Fruit fly (Drosophila melanogaster) whole organism, embryonic: ENCODE measurements around the gene Pxd.

Source experiments
- Antp ChIP-seq: fragments of 200-800 bp; sonication (Bioruptor generic); optimal IDR thresholded peaks from 3 replicates; lab custom pipeline; 2016; ENCODE audit warnings: missing biosample characterization, missing genetic modification characterization
- CG10147 ChIP-seq: fragments of 200-800 bp; sonication (Bioruptor generic); optimal IDR thresholded peaks from 2 replicates; lab custom pipeline; 2019; ENCODE audit warnings: missing biosample characterization, mild to moderate bottlenecking, missing genetic modification characterization, moderate library complexity
- CG11456 ChIP-seq: fragments of 200-800 bp; sonication (Bioruptor generic); IDR thresholded peaks from 3 replicates; pipeline ENCODE4 v1.3.6; 2022; ENCODE audit warnings: missing biosample characterization, missing genetic modification characterization
- CG11695 ChIP-seq: fragments of 200-800 bp; sonication (Bioruptor generic); IDR thresholded peaks from 3 replicates; pipeline ENCODE4 v1.3.6; 2022; ENCODE audit warnings: missing biosample characterization, missing genetic modification characterization
- CG12769 ChIP-seq: fragments of 200-800 bp; sonication (Bioruptor generic); optimal IDR thresholded peaks from 2 replicates; lab custom pipeline; 2019; ENCODE audit warnings: missing biosample characterization, mild to moderate bottlenecking, missing genetic modification characterization, moderate library complexity
- CG13296 ChIP-seq: fragments of 200-800 bp; sonication (Bioruptor generic); optimal IDR thresholded peaks from 3 replicates; lab custom pipeline; 2018; ENCODE audit warnings: missing biosample characterization, mild to moderate bottlenecking, missing genetic modification characterization
- CG15073 ChIP-seq: fragments of 200-800 bp; sonication (Bioruptor generic); optimal IDR thresholded peaks from 2 replicates; lab custom pipeline; 2016; ENCODE audit warnings: missing biosample characterization, missing genetic modification characterization
- CG16813 ChIP-seq: fragments of 200-800 bp; sonication (Bioruptor generic); IDR thresholded peaks from 3 replicates; pipeline ENCODE4 v1.3.6; 2022; ENCODE audit warnings: missing biosample characterization, missing genetic modification characterization; ENCODE audit not compliant: partially characterized antibody
- CG17186 ChIP-seq: fragments of 200-800 bp; sonication (Bioruptor generic); optimal IDR thresholded peaks from 3 replicates; lab custom pipeline; 2017; ENCODE audit warnings: missing biosample characterization, missing genetic modification reagents, missing genetic modification characterization
- CG1792 ChIP-seq: fragments of 200-800 bp; sonication (Bioruptor generic); optimal IDR thresholded peaks from 2 replicates; lab custom pipeline; 2016; ENCODE audit warnings: missing biosample characterization, missing genetic modification characterization
- CG2889 ChIP-seq: fragments of 200-800 bp; sonication (Bioruptor generic); IDR thresholded peaks from 3 replicates; pipeline ENCODE4 v1.3.6; 2022; ENCODE audit warnings: missing biosample characterization, missing genetic modification characterization
- CG3281 ChIP-seq: fragments of 200-800 bp; sonication (Bioruptor generic); optimal IDR thresholded peaks from 3 replicates; lab custom pipeline; 2017; ENCODE audit warnings: missing biosample characterization, mild to moderate bottlenecking, missing genetic modification characterization
- CG34224 ChIP-seq: fragments of 200-800 bp; sonication (Bioruptor generic); IDR thresholded peaks from 3 replicates; pipeline ENCODE4 v1.3.6; 2022; ENCODE audit warnings: missing biosample characterization, missing genetic modification characterization; ENCODE audit not compliant: partially characterized antibody
- CG34376 ChIP-seq: fragments of 200-800 bp; sonication (Bioruptor generic); optimal IDR thresholded peaks from 2 replicates; lab custom pipeline; 2018; ENCODE audit warnings: missing biosample characterization, mild to moderate bottlenecking, missing genetic modification characterization
- CG3847 ChIP-seq: fragments of 200-800 bp; sonication (Bioruptor generic); IDR thresholded peaks from 2 replicates; pipeline ENCODE4 v1.3.6; 2022; ENCODE audit warnings: missing biosample characterization, missing genetic modification characterization
- CG5180 ChIP-seq: fragments of 200-800 bp; sonication (Bioruptor generic); optimal IDR thresholded peaks from 3 replicates; lab custom pipeline; 2017; ENCODE audit warnings: missing biosample characterization, missing genetic modification characterization, mild to moderate bottlenecking, moderate library complexity, missing genetic modification reagents
- CG7271 ChIP-seq: fragments of 200-800 bp; sonication (Bioruptor generic); optimal IDR thresholded peaks from 2 replicates; lab custom pipeline; 2018; ENCODE audit warnings: missing biosample characterization, mild to moderate bottlenecking, missing genetic modification characterization, moderate library complexity
- CG9215 ChIP-seq: fragments of 200-800 bp; sonication (Bioruptor generic); IDR thresholded peaks from 2 replicates; pipeline ENCODE4 v1.3.6; 2022; ENCODE audit warnings: missing biosample characterization, missing genetic modification characterization
- CG9727 ChIP-seq: fragments of 200-800 bp; sonication (Bioruptor generic); optimal IDR thresholded peaks from 3 replicates; lab custom pipeline; 2017; ENCODE audit warnings: missing biosample characterization, mild to moderate bottlenecking, missing genetic modification characterization
- CG9876 ChIP-seq: fragments of 200-800 bp; sonication (Bioruptor generic); optimal IDR thresholded peaks from 2 replicates; lab custom pipeline; 2016; ENCODE audit warnings: missing biosample characterization, missing genetic modification characterization
- D19A ChIP-seq: fragments of 200-800 bp; optimal IDR thresholded peaks from 3 replicates; lab custom pipeline; 2019; ENCODE audit warnings: missing biosample characterization, mild to moderate bottlenecking, missing genetic modification characterization, moderate library complexity
- Deaf1 ChIP-seq: fragments of 200-800 bp; optimal IDR thresholded peaks from 3 replicates; lab custom pipeline; 2019; ENCODE audit warnings: missing biosample characterization, mild to moderate bottlenecking, missing genetic modification characterization, moderate library complexity
- Dp ChIP-seq: fragments of 200-800 bp; sonication (Bioruptor generic); optimal IDR thresholded peaks from 2 replicates; lab custom pipeline; 2018; ENCODE audit warnings: missing biosample characterization, mild to moderate bottlenecking, missing genetic modification characterization, moderate library complexity
- ERR ChIP-seq: fragments of 200-800 bp; sonication (Bioruptor generic); optimal IDR thresholded peaks from 2 replicates; lab custom pipeline; 2016; ENCODE audit warnings: missing biosample characterization, missing genetic modification characterization
- Myb ChIP-seq: fragments of 200-800 bp; sonication (Bioruptor generic); optimal IDR thresholded peaks from 2 replicates; lab custom pipeline; 2016; ENCODE audit warnings: missing biosample characterization, missing genetic modification characterization
- Sox100B ChIP-seq: fragments of 200-800 bp; sonication (Bioruptor generic); optimal IDR thresholded peaks from 3 replicates; lab custom pipeline; 2018; ENCODE audit warnings: missing biosample characterization, mild to moderate bottlenecking, missing genetic modification characterization
- TFAM ChIP-seq: fragments of 200-800 bp; sonication (Bioruptor generic); optimal IDR thresholded peaks from 2 replicates; lab custom pipeline; 2017; ENCODE audit warnings: missing biosample characterization, missing genetic modification characterization, inconsistent platforms
- Tbp ChIP-seq: fragments of >200 bp; optimal IDR thresholded peaks from 2 replicates; lab custom pipeline; 2018; ENCODE audit warnings: missing biosample characterization, missing genetic modification characterization
- amos ChIP-seq: fragments of 200-800 bp; sonication (Bioruptor generic); IDR thresholded peaks from 2 replicates; pipeline ENCODE4 v1.3.6; 2022; ENCODE audit warnings: missing biosample characterization, missing genetic modification characterization; ENCODE audit not compliant: partially characterized antibody
- cg ChIP-seq: fragments of 200-800 bp; sonication (Bioruptor generic); optimal IDR thresholded peaks from 3 replicates; lab custom pipeline; 2019; ENCODE audit warnings: missing biosample characterization, mild to moderate bottlenecking, missing genetic modification characterization, moderate library complexity
- dpn ChIP-seq, 2 experiments: fragments of 200-800 bp; sonication (Bioruptor generic); optimal IDR thresholded peaks; 3 replicates each; lab custom pipeline; 2016; ENCODE audit warnings: missing biosample characterization in 2 of 2, missing genetic modification characterization in 2 of 2
- emc ChIP-seq: fragments of 200-800 bp; sonication (Bioruptor generic); optimal IDR thresholded peaks from 2 replicates; lab custom pipeline; 2016; ENCODE audit warnings: missing biosample characterization, missing genetic modification characterization
- esg ChIP-seq: fragments of 200-800 bp; sonication (Bioruptor generic); conservative IDR thresholded peaks from 2 replicates; pipeline ENCODE4 v1.3.6; 2022; ENCODE audit warnings: missing biosample characterization, missing genetic modification characterization
- her ChIP-seq: fragments of 200-800 bp; sonication (Bioruptor generic); optimal IDR thresholded peaks from 2 replicates; lab custom pipeline; 2016; ENCODE audit warnings: missing biosample characterization, missing genetic modification characterization
- hkb ChIP-seq, 2 experiments: fragments of 200-800 bp in 1 of 2; fragments of >200 bp in 1 of 2; sonication (Bioruptor generic) in 1 of 2; IDR thresholded peaks in 1 of 2; optimal IDR thresholded peaks in 1 of 2; 2 replicates each; pipeline versions ENCODE4 v1.3.6 to Lab custom; 2017 to 2022; ENCODE audit warnings: missing biosample characterization in 1 of 2, missing genetic modification characterization in 1 of 2
- kah ChIP-seq: fragments of 200-800 bp; sonication (Bioruptor generic); optimal IDR thresholded peaks from 2 replicates; lab custom pipeline; 2018; ENCODE audit warnings: missing biosample characterization, mild to moderate bottlenecking, missing genetic modification characterization
- kni ChIP-seq: fragments of 200-800 bp; sonication (Bioruptor generic); optimal IDR thresholded peaks from 3 replicates; lab custom pipeline; 2017; ENCODE audit warnings: mild to moderate bottlenecking, missing biosample characterization, missing genetic modification reagents, missing genetic modification characterization
- knrl ChIP-seq: fragments of 200-800 bp; sonication (Bioruptor generic); IDR thresholded peaks from 3 replicates; pipeline ENCODE4 v1.3.6; 2022; ENCODE audit warnings: missing biosample characterization, missing genetic modification characterization; ENCODE audit not compliant: partially characterized antibody
- lbe ChIP-seq: fragments of 200-800 bp; sonication (Bioruptor generic); optimal IDR thresholded peaks from 2 replicates; lab custom pipeline; 2016; ENCODE audit warnings: missing biosample characterization, mild to moderate bottlenecking, missing genetic modification characterization
- nerfin-1 ChIP-seq: fragments of 200-800 bp; sonication (Bioruptor generic); optimal IDR thresholded peaks from 3 replicates; lab custom pipeline; 2019; ENCODE audit warnings: missing biosample characterization, mild to moderate bottlenecking, missing genetic modification characterization, moderate library complexity
- otp ChIP-seq: fragments of 200-800 bp; sonication (Bioruptor generic); IDR thresholded peaks from 3 replicates; pipeline ENCODE4, ENCODE4 v1.3.6; 2022; ENCODE audit warnings: missing biosample characterization, missing genetic modification characterization
- prd ChIP-seq, 3 experiments: fragments of >200 bp in 2 of 3; fragments of 200-800 bp in 1 of 3; sonication (Bioruptor generic) in 1 of 3; optimal IDR thresholded peaks in 2 of 3; IDR thresholded peaks in 1 of 3; 2 replicates in 2 of 3; 3 replicates in 1 of 3; pipeline versions ENCODE4 v1.3.6 to Lab custom; 2017 to 2022; ENCODE audit warnings: missing biosample characterization in 1 of 3, missing genetic modification characterization in 1 of 3
- rib ChIP-seq: fragments of 200-800 bp; sonication (Bioruptor generic); IDR thresholded peaks from 2 replicates; pipeline ENCODE4 v1.3.6; 2022; ENCODE audit warnings: missing biosample characterization, missing genetic modification characterization
- row ChIP-seq: fragments of 200-800 bp; sonication (Bioruptor generic); IDR thresholded peaks from 3 replicates; pipeline ENCODE4 v1.3.6; 2022; ENCODE audit warnings: missing biosample characterization, missing genetic modification characterization
- sd ChIP-seq: fragments of 200-800 bp; sonication (Bioruptor generic); optimal IDR thresholded peaks from 3 replicates; lab custom pipeline; 2018; ENCODE audit warnings: missing biosample characterization, mild to moderate bottlenecking, missing genetic modification characterization, moderate library complexity
- sim ChIP-seq: fragments of 200-800 bp; sonication (Bioruptor generic); IDR thresholded peaks from 2 replicates; pipeline ENCODE4 v1.3.6; 2022; ENCODE audit warnings: missing biosample characterization, missing genetic modification characterization
- trh ChIP-seq: fragments of 200-800 bp; sonication (Bioruptor generic); optimal IDR thresholded peaks from 2 replicates; lab custom pipeline; 2016; ENCODE audit warnings: missing biosample characterization, missing genetic modification characterization
- vvl ChIP-seq: fragments of 200-800 bp; sonication (Bioruptor generic); IDR thresholded peaks from 2 replicates; pipeline ENCODE4 v1.3.6; 2022; ENCODE audit warnings: missing biosample characterization, missing genetic modification characterization

Pxd gene

DNA sequence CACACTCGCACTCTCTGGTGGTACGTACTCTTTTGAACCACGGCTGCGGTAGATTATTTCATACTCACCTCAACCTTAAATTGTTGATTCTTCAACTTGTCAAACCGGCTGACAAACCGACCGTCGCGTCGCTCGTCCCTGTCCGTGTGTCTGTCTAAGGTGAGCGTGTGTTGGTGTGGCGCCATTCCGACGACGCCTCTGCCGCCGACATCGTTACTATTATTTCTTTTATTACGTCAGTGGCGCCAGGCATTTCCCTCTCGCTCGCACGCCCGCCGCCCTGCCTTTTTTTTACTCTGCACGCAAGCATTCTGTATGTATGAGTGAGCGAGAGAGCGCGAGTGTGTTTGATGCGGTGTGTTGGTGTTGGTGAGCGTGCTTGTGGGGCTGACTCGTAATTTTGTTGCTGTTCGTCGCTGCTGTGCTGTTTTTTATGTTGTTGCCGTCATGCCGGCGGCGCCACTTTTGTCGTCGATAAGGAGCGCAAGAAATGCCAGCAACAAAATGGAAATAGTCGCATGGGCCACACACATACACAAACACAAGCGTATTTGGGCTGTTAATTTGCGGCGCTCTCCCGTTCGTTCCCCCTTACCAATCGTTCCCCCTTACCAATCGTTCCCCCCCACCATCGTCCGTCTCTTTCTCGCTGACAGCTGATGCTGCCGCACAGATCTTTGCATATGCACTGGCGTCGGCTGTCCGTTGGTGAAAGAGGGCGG lies 42.0 kb downstream of the Pxd start (continued):
- TF ChIP-seq CG5180 (GFP tag; lab: Kevin White, UChicago), result peak; percentile 85
- no peak for TF ChIP-seq CG15073 (GFP tag; lab: Kevin White, UChicago)
- TF ChIP-seq Deaf1 (tag; lab: Kevin White, UChicago), result peak; percentile 82
- TF ChIP-seq CG11456, result no peak
- no peak for TF ChIP-seq D19A
- no peak for TF ChIP-seq CG1792 (GFP tag; lab: Kevin White, UChicago)
- TF ChIP-seq kah (GFP tag; lab: Kevin White, UChicago), result peak; percentile 13
- TF ChIP-seq CG34376 (GFP tag; lab: Kevin White, UChicago), result peak; percentile 69
- TF ChIP-seq nerfin-1 (tag; lab: Kevin White, UChicago), result no peak
- no peak for TF ChIP-seq CG16813 (GFP tag; lab: Robert Waterston, UW)
- TF ChIP-seq her (GFP tag; lab: Kevin White, UChicago), result no peak
- TF ChIP-seq CG9876 (GFP tag; lab: Kevin White, UChicago), result no peak
- no peak for TF ChIP-seq row
- TF ChIP-seq CG17186 (GFP tag; lab: Kevin White, UChicago), result no peak
- TF ChIP-seq dpn (GFP tag; optimal IDR thresholded peaks at IDR 0.05; lab: Kevin White, UChicago), result no peak
- peak; percentile 29 for TF ChIP-seq CG10147 (GFP tag; lab: Kevin White, UChicago)
- TF ChIP-seq sd, result peak; percentile 99
- TF ChIP-seq Myb (GFP tag; lab: Kevin White, UChicago), result no peak
- 0 out of 3 replicates have a peak, but pooled peaks have one; percentile 18 for TF ChIP-seq CG11695 (GFP tag; lab: Robert Waterston, UW)
- TF ChIP-seq CG34224, result peak; percentile 51; the same call in 1 of the 3 replicates
- no peak for TF ChIP-seq trh (GFP tag; lab: Kevin White, UChicago)
- no peak for TF ChIP-seq hkb (optimal IDR thresholded peaks at IDR 0.05; lab: Kevin White, UChicago)
- TF ChIP-seq hkb (GFP tag; IDR thresholded peaks at IDR 0.05; lab: Robert Waterston, UW), result peak; percentile 29; the same call in 1 of the 2 replicates
- TF ChIP-seq prd (optimal IDR thresholded peaks at IDR 0.05; lab: Kevin White, UChicago), result no peak
- no peak for TF ChIP-seq prd (GFP tag; IDR thresholded peaks at IDR 0.05; lab: Robert Waterston, UW)
- TF ChIP-seq amos, result no peak; the same call in 1 of the 2 replicates
- TF ChIP-seq lbe (GFP tag; lab: Kevin White, UChicago), result peak; percentile 30
- no peak for TF ChIP-seq CG2889 (GFP tag; lab: Robert Waterston, UW)
- TF ChIP-seq CG13296, result peak; percentile 38
- no peak for TF ChIP-seq sim (GFP tag; lab: Robert Waterston, UW)
- TF ChIP-seq otp (GFP tag; lab: Robert Waterston, UW), result peak; percentile 74
- TF ChIP-seq CG3281 (GFP tag; lab: Kevin White, UChicago), result no peak
- no peak for TF ChIP-seq Tbp (GFP tag; lab: Kevin White, UChicago)
- TF ChIP-seq CG7271 (tag; lab: Kevin White, UChicago), result no peak
- TF ChIP-seq CG12769 (tag; lab: Kevin White, UChicago), result peak; percentile 97
- no peak for TF ChIP-seq Antp (GFP tag; lab: Kevin White, UChicago)
- no peak for TF ChIP-seq knrl (GFP tag; lab: Robert Waterston, UW)
- no peak for TF ChIP-seq emc (GFP tag; lab: Kevin White, UChicago)
- no peak for TF ChIP-seq esg (GFP tag; lab: Robert Waterston, UW)
- peak; percentile 76; the same call in 1 of the 2 replicates for TF ChIP-seq rib (GFP tag; lab: Robert Waterston, UW)
- peak; percentile 100 for TF ChIP-seq cg (GFP tag; lab: Kevin White, UChicago)
- no peak for TF ChIP-seq Sox100B
- no peak for TF ChIP-seq TFAM (GFP tag; lab: Kevin White, UChicago)
- no peak for TF ChIP-seq CG9215
- TF ChIP-seq kni, result peak; percentile 99
- TF ChIP-seq Dp (GFP tag; lab: Kevin White, UChicago), result peak; percentile 8
- TF ChIP-seq CG3847 (GFP tag; lab: Robert Waterston, UW), result 0 out of 2 replicates have a peak, but pooled peaks have one; percentile 34
- peak; percentile 42 for TF ChIP-seq vvl (GFP tag; lab: Robert Waterston, UW)
- TF ChIP-seq CG9727, result peak; percentile 24
- TF ChIP-seq ERR (GFP tag; lab: Kevin White, UChicago), result peak; percentile 45
